Fruit fly (Drosophila melanogaster) whole organism, embryonic: ENCODE measurements around the gene corto.

Source experiments
- B-H2 ChIP-seq: fragments of 200-800 bp; sonication (Bioruptor generic); optimal IDR thresholded peaks from 2 replicates; lab custom pipeline; 2018; ENCODE audit warnings: missing biosample characterization, mild to moderate bottlenecking, missing genetic modification characterization
- BtbVII ChIP-seq: fragments of 200-800 bp; sonication (Bioruptor generic); optimal IDR thresholded peaks from 3 replicates; lab custom pipeline; 2017; ENCODE audit warnings: missing biosample characterization, mild to moderate bottlenecking, missing genetic modification characterization
- CG10147 ChIP-seq: fragments of 200-800 bp; sonication (Bioruptor generic); optimal IDR thresholded peaks from 2 replicates; lab custom pipeline; 2019; ENCODE audit warnings: missing biosample characterization, mild to moderate bottlenecking, missing genetic modification characterization, moderate library complexity
- CG11093 ChIP-seq: fragments of 200-800 bp; sonication (Bioruptor generic); IDR thresholded peaks from 3 replicates; pipeline ENCODE4 v1.3.6; 2022; ENCODE audit warnings: missing biosample characterization, missing genetic modification characterization
- CG14441 ChIP-seq: fragments of 200-800 bp; sonication (Bioruptor generic); IDR thresholded peaks from 2 replicates; pipeline ENCODE4 v1.3.6; 2022; ENCODE audit warnings: missing biosample characterization, missing genetic modification characterization
- CG14667 ChIP-seq: fragments of 200-800 bp; sonication (Bioruptor generic); IDR thresholded peaks from 2 replicates; pipeline ENCODE4 v1.3.6; 2022; ENCODE audit warnings: missing biosample characterization, missing genetic modification characterization
- CG14860 ChIP-seq: fragments of 200-800 bp; sonication (Bioruptor generic); IDR thresholded peaks from 3 replicates; pipeline ENCODE4 v1.3.6; 2022; ENCODE audit warnings: missing biosample characterization, missing genetic modification characterization; ENCODE audit not compliant: partially characterized antibody
- CG18476 ChIP-seq: fragments of 200-800 bp; sonication (Bioruptor generic); optimal IDR thresholded peaks from 2 replicates; lab custom pipeline; 2016; ENCODE audit warnings: missing biosample characterization, mild to moderate bottlenecking, missing genetic modification characterization
- CG18599 ChIP-seq: fragments of 200-800 bp; sonication (Bioruptor generic); optimal IDR thresholded peaks from 3 replicates; lab custom pipeline; 2017; ENCODE audit warnings: missing biosample characterization, missing genetic modification characterization, mild to moderate bottlenecking, moderate library complexity, missing genetic modification reagents
- CG2129 ChIP-seq: fragments of 200-800 bp; sonication (Bioruptor generic); IDR thresholded peaks from 2 replicates; pipeline ENCODE4 v1.3.6; 2022; ENCODE audit warnings: missing biosample characterization, missing genetic modification characterization; ENCODE audit not compliant: partially characterized antibody
- CG2875 ChIP-seq: fragments of 200-800 bp; sonication (Bioruptor generic); optimal IDR thresholded peaks from 2 replicates; lab custom pipeline; 2017; ENCODE audit warnings: missing biosample characterization, mild to moderate bottlenecking, missing genetic modification characterization, missing genetic modification reagents
- CG31388 ChIP-seq: fragments of 200-800 bp; sonication (Bioruptor generic); optimal IDR thresholded peaks from 2 replicates; lab custom pipeline; 2016; ENCODE audit warnings: missing biosample characterization, missing genetic modification characterization
- CG33557 ChIP-seq: fragments of 200-800 bp; sonication (Bioruptor generic); optimal IDR thresholded peaks from 2 replicates; lab custom pipeline; 2019; ENCODE audit warnings: missing biosample characterization, mild to moderate bottlenecking, missing genetic modification characterization, moderate library complexity
- CG3995 ChIP-seq: fragments of 200-800 bp; sonication (Bioruptor generic); optimal IDR thresholded peaks from 3 replicates; lab custom pipeline; 2016; ENCODE audit warnings: missing biosample characterization, missing genetic modification characterization
- CG4328 ChIP-seq: fragments of 200-800 bp; sonication (Bioruptor generic); optimal IDR thresholded peaks from 3 replicates; lab custom pipeline; 2017; ENCODE audit warnings: missing biosample characterization, missing genetic modification reagents, missing genetic modification characterization
- CG4707 ChIP-seq: fragments of 200-800 bp; sonication (Bioruptor generic); optimal IDR thresholded peaks from 2 replicates; lab custom pipeline; 2018; ENCODE audit warnings: missing biosample characterization, mild to moderate bottlenecking, missing genetic modification characterization, moderate library complexity
- CG5245 ChIP-seq: fragments of 200-800 bp; sonication (Bioruptor generic); optimal IDR thresholded peaks from 3 replicates; lab custom pipeline; 2016; ENCODE audit warnings: missing biosample characterization, missing genetic modification characterization
- CG6272 ChIP-seq: fragments of 200-800 bp; sonication (Bioruptor generic); IDR thresholded peaks from 2 replicates; pipeline ENCODE4 v1.3.6; 2022; ENCODE audit warnings: missing biosample characterization, missing genetic modification characterization
- CG7357 ChIP-seq: fragments of 200-800 bp; sonication (Bioruptor generic); IDR thresholded peaks from 3 replicates; pipeline ENCODE4 v1.3.6; 2022; ENCODE audit warnings: missing biosample characterization, missing genetic modification characterization
- CG8290 ChIP-seq, 3 experiments: fragments of 200-800 bp; sonication (Bioruptor generic); optimal IDR thresholded peaks; 2 replicates each; lab custom pipeline; 2016 to 2019; ENCODE audit warnings: missing biosample characterization in 3 of 3, missing genetic modification characterization in 3 of 3, mild to moderate bottlenecking in 2 of 3, moderate library complexity in 1 of 3
- CG8359 ChIP-seq: fragments of 200-800 bp; sonication (Bioruptor generic); optimal IDR thresholded peaks from 2 replicates; lab custom pipeline; 2017; ENCODE audit warnings: missing biosample characterization, mild to moderate bottlenecking, missing genetic modification characterization, borderline replicate concordance
- CG9437 ChIP-seq: fragments of 200-800 bp; sonication (Bioruptor generic); optimal IDR thresholded peaks from 2 replicates; lab custom pipeline; 2018; ENCODE audit warnings: missing biosample characterization, mild to moderate bottlenecking, missing genetic modification characterization
- Dip2 ChIP-seq: fragments of 200-800 bp; sonication (Bioruptor generic); IDR thresholded peaks from 2 replicates; pipeline ENCODE4 v1.3.6; 2022; ENCODE audit warnings: missing biosample characterization, missing genetic modification characterization
- Dp ChIP-seq: fragments of 200-800 bp; sonication (Bioruptor generic); optimal IDR thresholded peaks from 2 replicates; lab custom pipeline; 2018; ENCODE audit warnings: missing biosample characterization, mild to moderate bottlenecking, missing genetic modification characterization, moderate library complexity
- Eip74EF ChIP-seq, 2 experiments: fragments of 200-800 bp in 1 of 2; fragments of >200 bp in 1 of 2; sonication (Bioruptor generic) in 1 of 2; optimal IDR thresholded peaks; 2 replicates each; lab custom pipeline; 2017 to 2019; ENCODE audit warnings: missing biosample characterization in 2 of 2, missing genetic modification characterization in 2 of 2, mild to moderate bottlenecking in 1 of 2, moderate library complexity in 1 of 2
- Hmx ChIP-seq: fragments of 200-800 bp; sonication (Bioruptor generic); optimal IDR thresholded peaks from 2 replicates; lab custom pipeline; 2016; ENCODE audit warnings: missing biosample characterization, missing genetic modification characterization
- Hsf ChIP-seq: fragments of 200-800 bp; sonication (Bioruptor generic); optimal IDR thresholded peaks from 3 replicates; lab custom pipeline; 2016; ENCODE audit warnings: missing biosample characterization, missing genetic modification characterization
- MESR4 ChIP-seq: fragments of 200-800 bp; sonication (Bioruptor generic); optimal IDR thresholded peaks from 2 replicates; lab custom pipeline; 2018; ENCODE audit warnings: missing biosample characterization, mild to moderate bottlenecking, missing genetic modification characterization, moderate library complexity
- MTF-1 ChIP-seq: fragments of 200-800 bp; sonication (Bioruptor generic); optimal IDR thresholded peaks from 2 replicates; lab custom pipeline; 2018; ENCODE audit warnings: missing biosample characterization, mild to moderate bottlenecking, missing genetic modification characterization, borderline replicate concordance
- Oli ChIP-seq: fragments of 200-800 bp; sonication (Bioruptor generic); optimal IDR thresholded peaks from 2 replicates; lab custom pipeline; 2018; ENCODE audit warnings: missing biosample characterization, mild to moderate bottlenecking, missing genetic modification characterization, moderate library complexity
- Opbp ChIP-seq: fragments of 200-800 bp; sonication (Bioruptor generic); IDR thresholded peaks from 3 replicates; pipeline ENCODE4 v1.3.6; 2022; ENCODE audit warnings: missing biosample characterization, missing genetic modification characterization; ENCODE audit not compliant: partially characterized antibody
- Pdp1 ChIP-seq, 2 experiments: fragments of 200-800 bp; sonication (Bioruptor generic); optimal IDR thresholded peaks; 3 replicates each; lab custom pipeline; 2016; ENCODE audit warnings: missing biosample characterization in 2 of 2, missing genetic modification characterization in 2 of 2, mild to moderate bottlenecking in 1 of 2, moderate library complexity in 1 of 2
- Poxn ChIP-seq: fragments of 200-800 bp; sonication (Bioruptor generic); IDR thresholded peaks from 2 replicates; pipeline ENCODE4 v1.3.6; 2022; ENCODE audit warnings: missing biosample characterization, missing genetic modification characterization
- Sox100B ChIP-seq: fragments of 200-800 bp; sonication (Bioruptor generic); optimal IDR thresholded peaks from 3 replicates; lab custom pipeline; 2018; ENCODE audit warnings: missing biosample characterization, mild to moderate bottlenecking, missing genetic modification characterization
- TFAM ChIP-seq: fragments of 200-800 bp; sonication (Bioruptor generic); optimal IDR thresholded peaks from 2 replicates; lab custom pipeline; 2017; ENCODE audit warnings: missing biosample characterization, missing genetic modification characterization, inconsistent platforms
- dm ChIP-seq: fragments of 200-800 bp; sonication (Bioruptor generic); optimal IDR thresholded peaks from 3 replicates; lab custom pipeline; 2016; ENCODE audit warnings: missing biosample characterization, missing genetic modification characterization
- en ChIP-seq: fragments of 200-800 bp; sonication (Bioruptor generic); optimal IDR thresholded peaks from 2 replicates; lab custom pipeline; 2016; ENCODE audit warnings: missing biosample characterization, missing genetic modification characterization
- esg ChIP-seq: fragments of 200-800 bp; sonication (Bioruptor generic); conservative IDR thresholded peaks from 2 replicates; pipeline ENCODE4 v1.3.6; 2022; ENCODE audit warnings: missing biosample characterization, missing genetic modification characterization
- grau ChIP-seq: fragments of 200-800 bp; optimal IDR thresholded peaks from 3 replicates; lab custom pipeline; 2019; ENCODE audit warnings: missing biosample characterization, mild to moderate bottlenecking, missing genetic modification characterization, moderate library complexity
- kah ChIP-seq: fragments of 200-800 bp; sonication (Bioruptor generic); optimal IDR thresholded peaks from 2 replicates; lab custom pipeline; 2018; ENCODE audit warnings: missing biosample characterization, mild to moderate bottlenecking, missing genetic modification characterization
- ken ChIP-seq: fragments of 200-800 bp; sonication (Bioruptor generic); IDR thresholded peaks from 3 replicates; pipeline ENCODE4 v1.3.6; 2022; ENCODE audit warnings: missing biosample characterization, missing genetic modification characterization
- pfk ChIP-seq: fragments of 200-800 bp; sonication (Bioruptor generic); optimal IDR thresholded peaks from 2 replicates; lab custom pipeline; 2018; ENCODE audit warnings: missing biosample characterization, mild to moderate bottlenecking, missing genetic modification characterization, moderate library complexity
- pita ChIP-seq: fragments of 200-800 bp; sonication (Bioruptor generic); optimal IDR thresholded peaks from 2 replicates; lab custom pipeline; 2017; ENCODE audit warnings: missing biosample characterization, mild to moderate bottlenecking, missing genetic modification characterization
- pnt ChIP-seq: fragments of 200-800 bp; sonication (Bioruptor generic); optimal IDR thresholded peaks from 3 replicates; lab custom pipeline; 2016; ENCODE audit warnings: missing biosample characterization, missing genetic modification characterization
- ranshi ChIP-seq: fragments of 200-800 bp; sonication (Bioruptor generic); IDR thresholded peaks from 2 replicates; pipeline ENCODE4 v1.3.6; 2022; ENCODE audit warnings: missing biosample characterization, missing genetic modification characterization
- slp2 ChIP-seq: fragments of 200-800 bp; sonication (Bioruptor generic); optimal IDR thresholded peaks from 2 replicates; lab custom pipeline; 2016; ENCODE audit warnings: missing biosample characterization, missing genetic modification characterization
- unc-4 ChIP-seq: fragments of 200-800 bp; sonication (Bioruptor generic); IDR thresholded peaks from 2 replicates; pipeline ENCODE4 v1.3.6; 2022; ENCODE audit warnings: missing biosample characterization, missing genetic modification characterization; ENCODE audit not compliant: partially characterized antibody
- zfh1 ChIP-seq: fragments of 200-800 bp; sonication (Bioruptor generic); IDR thresholded peaks from 3 replicates; pipeline ENCODE4 v1.3.6; 2022; ENCODE audit warnings: missing biosample characterization, missing genetic modification characterization

corto gene

dm6 chr3R:5112814-5113486 lies 26.1 kb upstream of the corto start (continued):
- TF ChIP-seq CG10147 (peak; percentile 83), CG9437 (GFP tag; lab: Kevin White, UChicago) (peak; percentile 90), Hsf (GFP tag; lab: Kevin White, UChicago) (peak; percentile 97), pnt (peak; percentile 98), MTF-1 (peak; percentile 95), Oli (tag; lab: Kevin White, UChicago) (peak; percentile 97), CG2129 (GFP tag; lab: Robert Waterston, UW) (no peak), CG18476 (GFP tag; lab: Kevin White, UChicago) (peak; percentile 94), ranshi (GFP tag; lab: Robert Waterston, UW) (peak; percentile 94), ken (GFP tag; lab: Robert Waterston, UW) (peak; percentile 97), CG5245 (peak; percentile 98), Dip2 (GFP tag; lab: Robert Waterston, UW) (no peak), esg (GFP tag; lab: Robert Waterston, UW) (peak; percentile 89), pfk (no peak), CG14860 (GFP tag; lab: Robert Waterston, UW) (no peak), Hmx (GFP tag; lab: Kevin White, UChicago) (peak; percentile 25), Eip74EF (GFP tag; optimal IDR thresholded peaks at IDR 0.05; lab: Kevin White, UChicago) (peak in 1 of 2 experiments; percentile 97), MESR4 (GFP tag; lab: Kevin White, UChicago) (peak; percentile 80), Sox100B (peak; percentile 96), dm (GFP tag; lab: Kevin White, UChicago) (peak; percentile 95), Poxn (GFP tag; lab: Robert Waterston, UW) (no peak), CG8359 (peak; percentile 95), zfh1 (GFP tag; lab: Robert Waterston, UW) (peak; percentile 99), CG4707 (GFP tag; lab: Kevin White, UChicago) (peak; percentile 97), BtbVII (GFP tag; lab: Kevin White, UChicago) (peak; percentile 79), slp2 (GFP tag; lab: Kevin White, UChicago) (peak; percentile 98), Dp (GFP tag; lab: Kevin White, UChicago) (no peak), Pdp1 (GFP tag; optimal IDR thresholded peaks at IDR 0.05; lab: Kevin White, UChicago) (peak; percentile 96 to 97), CG18599 (GFP tag; lab: Kevin White, UChicago) (peak; percentile 87), CG33557 (GFP tag; lab: Kevin White, UChicago) (peak; percentile 96), grau (peak; percentile 94), CG14667 (GFP tag; lab: Robert Waterston, UW) (peak; percentile 92), CG11093 (GFP tag; lab: Robert Waterston, UW) (peak; percentile 96), unc-4 (GFP tag; lab: Robert Waterston, UW) (no peak), CG14441 (GFP tag; lab: Robert Waterston, UW) (peak; percentile 80), TFAM (GFP tag; lab: Kevin White, UChicago) (peak; percentile 94), CG31388 (GFP tag; lab: Kevin White, UChicago) (peak; percentile 86), CG6272 (peak; percentile 91), kah (GFP tag; lab: Kevin White, UChicago) (peak; percentile 86), CG8290 (GFP tag; optimal IDR thresholded peaks at IDR 0.05; lab: Kevin White, UChicago) (peak; percentile 99), CG8290 (tag; optimal IDR thresholded peaks at IDR 0.05; lab: Kevin White, UChicago) (peak; percentile 86 to 94), CG2875 (peak; percentile 99), en (peak; percentile 97), CG7357 (GFP tag; lab: Robert Waterston, UW) (peak; percentile 86), CG4328 (GFP tag; lab: Kevin White, UChicago) (peak; percentile 63), pita (GFP tag; lab: Kevin White, UChicago) (no peak), CG3995 (no peak), B-H2 (no peak), Opbp (GFP tag; lab: Robert Waterston, UW) (no peak)
